Fruit fly (Drosophila melanogaster) whole organism, embryonic: ENCODE data around the gene CG6602.

Experiments
- Abd-B ChIP-seq: fragments of 200-800 bp; sonication (Bioruptor generic); optimal IDR thresholded peaks from 2 replicates; lab custom pipeline; 2018; ENCODE audit warnings: missing biosample characterization, mild to moderate bottlenecking, missing genetic modification characterization, moderate library complexity
- CG10267 ChIP-seq: fragments of 200-800 bp; sonication (Bioruptor generic); optimal IDR thresholded peaks from 2 replicates; lab custom pipeline; 2018; ENCODE audit warnings: missing biosample characterization, mild to moderate bottlenecking, missing genetic modification characterization, moderate library complexity
- CG10543 ChIP-seq: fragments of 200-800 bp; sonication (Bioruptor generic); optimal IDR thresholded peaks from 3 replicates; lab custom pipeline; 2017; ENCODE audit warnings: missing biosample characterization, mild to moderate bottlenecking, missing genetic modification characterization, moderate library complexity
- CG10565 ChIP-seq: fragments of 200-800 bp; sonication (Bioruptor generic); optimal IDR thresholded peaks from 3 replicates; lab custom pipeline; 2016; ENCODE audit warnings: missing biosample characterization, mild to moderate bottlenecking, missing genetic modification characterization
- CG12219 ChIP-seq: fragments of 200-800 bp; sonication (Bioruptor generic); optimal IDR thresholded peaks from 3 replicates; lab custom pipeline; 2018; ENCODE audit warnings: missing biosample characterization, mild to moderate bottlenecking, missing genetic modification characterization
- CG12236 ChIP-seq: fragments of 200-800 bp; sonication (Bioruptor generic); optimal IDR thresholded peaks from 2 replicates; lab custom pipeline; 2016; ENCODE audit warnings: missing biosample characterization, missing genetic modification characterization
- CG12769 ChIP-seq: fragments of 200-800 bp; sonication (Bioruptor generic); optimal IDR thresholded peaks from 2 replicates; lab custom pipeline; 2019; ENCODE audit warnings: missing biosample characterization, mild to moderate bottlenecking, missing genetic modification characterization, moderate library complexity
- CG13894 ChIP-seq: fragments of 200-800 bp; sonication (Bioruptor generic); optimal IDR thresholded peaks from 3 replicates; lab custom pipeline; 2018; ENCODE audit warnings: missing biosample characterization, mild to moderate bottlenecking, missing genetic modification characterization, moderate library complexity
- CG1647 ChIP-seq: fragments of 200-800 bp; sonication (Bioruptor generic); optimal IDR thresholded peaks from 3 replicates; lab custom pipeline; 2016; ENCODE audit warnings: missing biosample characterization, missing genetic modification characterization
- CG17829 ChIP-seq: fragments of 200-800 bp; optimal IDR thresholded peaks from 2 replicates; lab custom pipeline; 2019; ENCODE audit warnings: missing biosample characterization, mild to moderate bottlenecking, missing genetic modification characterization, moderate library complexity
- CG18262 ChIP-seq: fragments of 200-800 bp; optimal IDR thresholded peaks from 3 replicates; lab custom pipeline; 2019; ENCODE audit warnings: missing biosample characterization, mild to moderate bottlenecking, missing genetic modification characterization, moderate library complexity
- CG18599 ChIP-seq: fragments of 200-800 bp; sonication (Bioruptor generic); optimal IDR thresholded peaks from 3 replicates; lab custom pipeline; 2017; ENCODE audit warnings: missing biosample characterization, missing genetic modification characterization, mild to moderate bottlenecking, moderate library complexity, missing genetic modification reagents
- CG2875 ChIP-seq: fragments of 200-800 bp; sonication (Bioruptor generic); optimal IDR thresholded peaks from 2 replicates; lab custom pipeline; 2017; ENCODE audit warnings: missing biosample characterization, mild to moderate bottlenecking, missing genetic modification characterization, missing genetic modification reagents
- CG30020 ChIP-seq: fragments of 200-800 bp; optimal IDR thresholded peaks from 2 replicates; lab custom pipeline; 2019; ENCODE audit warnings: missing biosample characterization, mild to moderate bottlenecking, missing genetic modification characterization, moderate library complexity
- CG3065 ChIP-seq: fragments of 200-800 bp; sonication (Bioruptor generic); optimal IDR thresholded peaks from 2 replicates; lab custom pipeline; 2016; ENCODE audit warnings: missing biosample characterization, missing genetic modification characterization
- CG31365 ChIP-seq: fragments of 200-800 bp; sonication (Bioruptor generic); optimal IDR thresholded peaks from 2 replicates; lab custom pipeline; 2018; ENCODE audit warnings: missing biosample characterization, mild to moderate bottlenecking, missing genetic modification characterization
- CG4424 ChIP-seq: fragments of 200-800 bp; sonication (Bioruptor generic); optimal IDR thresholded peaks from 3 replicates; lab custom pipeline; 2016; ENCODE audit warnings: missing biosample characterization, missing genetic modification characterization
- CG4617 ChIP-seq: fragments of 200-800 bp; sonication (Bioruptor generic); optimal IDR thresholded peaks from 3 replicates; lab custom pipeline; 2016; ENCODE audit warnings: missing biosample characterization, missing genetic modification characterization, borderline replicate concordance
- CG6272 ChIP-seq: fragments of 200-800 bp; sonication (Bioruptor generic); IDR thresholded peaks from 2 replicates; pipeline ENCODE4 v1.3.6; 2022; ENCODE audit warnings: missing biosample characterization, missing genetic modification characterization
- CG6813 ChIP-seq: fragments of 200-800 bp; sonication (Bioruptor generic); optimal IDR thresholded peaks from 2 replicates; lab custom pipeline; 2017; ENCODE audit warnings: missing biosample characterization, missing genetic modification characterization, mild to moderate bottlenecking, moderate library complexity, missing genetic modification reagents
- CG7271 ChIP-seq: fragments of 200-800 bp; sonication (Bioruptor generic); optimal IDR thresholded peaks from 2 replicates; lab custom pipeline; 2018; ENCODE audit warnings: missing biosample characterization, mild to moderate bottlenecking, missing genetic modification characterization, moderate library complexity
- CG8281 ChIP-seq: fragments of 200-800 bp; sonication (Bioruptor generic); optimal IDR thresholded peaks from 2 replicates; lab custom pipeline; 2018; ENCODE audit warnings: missing biosample characterization, mild to moderate bottlenecking, missing genetic modification characterization, moderate library complexity
- Ets65A ChIP-seq: fragments of 200-800 bp; sonication (Bioruptor generic); peaks from one replicate; lab custom pipeline; 2016; ENCODE audit warnings: missing biosample characterization, missing genetic modification characterization
- H2.0 ChIP-seq: fragments of 200-800 bp; sonication (Bioruptor generic); IDR thresholded peaks from 2 replicates; pipeline ENCODE4 v1.3.6; 2022; ENCODE audit warnings: missing biosample characterization, missing genetic modification characterization
- HLH4C ChIP-seq: fragments of 200-800 bp; sonication (Bioruptor generic); IDR thresholded peaks from 3 replicates; pipeline ENCODE4 v1.3.6; 2022; ENCODE audit warnings: missing biosample characterization, missing genetic modification characterization; ENCODE audit not compliant: partially characterized antibody
- Hr3 ChIP-seq: fragments of 200-800 bp; sonication (Bioruptor generic); optimal IDR thresholded peaks from 3 replicates; lab custom pipeline; 2016; ENCODE audit warnings: missing biosample characterization, missing genetic modification characterization
- Max ChIP-seq: fragments of 200-800 bp; sonication (Bioruptor generic); optimal IDR thresholded peaks from 2 replicates; lab custom pipeline; 2016; ENCODE audit warnings: missing biosample characterization, mild to moderate bottlenecking, missing genetic modification characterization
- Oli ChIP-seq: fragments of 200-800 bp; sonication (Bioruptor generic); optimal IDR thresholded peaks from 2 replicates; lab custom pipeline; 2018; ENCODE audit warnings: missing biosample characterization, mild to moderate bottlenecking, missing genetic modification characterization, moderate library complexity
- Spps ChIP-seq: fragments of 200-800 bp; sonication (Bioruptor generic); optimal IDR thresholded peaks from 2 replicates; lab custom pipeline; 2018; ENCODE audit warnings: missing biosample characterization, mild to moderate bottlenecking, missing genetic modification characterization
- amos ChIP-seq: fragments of 200-800 bp; sonication (Bioruptor generic); IDR thresholded peaks from 2 replicates; pipeline ENCODE4 v1.3.6; 2022; ENCODE audit warnings: missing biosample characterization, missing genetic modification characterization; ENCODE audit not compliant: partially characterized antibody
- aop ChIP-seq: fragments of 200-800 bp; sonication (Bioruptor generic); IDR thresholded peaks from 2 replicates; pipeline ENCODE4 v1.3.6; 2022; ENCODE audit warnings: missing biosample characterization, missing genetic modification characterization
- chm ChIP-seq: fragments of 200-800 bp; sonication (Bioruptor generic); IDR thresholded peaks from 2 replicates; pipeline ENCODE4 v1.3.6; 2022; ENCODE audit warnings: missing biosample characterization, missing genetic modification characterization
- chn ChIP-seq: fragments of 200-800 bp; sonication (Bioruptor generic); optimal IDR thresholded peaks from 2 replicates; lab custom pipeline; 2016; ENCODE audit warnings: missing biosample characterization, missing genetic modification characterization
- cwo ChIP-seq: fragments of 200-800 bp; sonication (Bioruptor generic); optimal IDR thresholded peaks from 3 replicates; lab custom pipeline; 2017; ENCODE audit warnings: missing biosample characterization, missing genetic modification characterization, mild to moderate bottlenecking, moderate library complexity, missing genetic modification reagents
- esg ChIP-seq: fragments of 200-800 bp; sonication (Bioruptor generic); conservative IDR thresholded peaks from 2 replicates; pipeline ENCODE4 v1.3.6; 2022; ENCODE audit warnings: missing biosample characterization, missing genetic modification characterization
- ewg ChIP-seq: fragments of 200-800 bp; sonication (Bioruptor generic); optimal IDR thresholded peaks from 3 replicates; lab custom pipeline; 2017; ENCODE audit warnings: mild to moderate bottlenecking, missing biosample characterization, missing genetic modification reagents, missing genetic modification characterization
- fd96Cb ChIP-seq: fragments of 200-800 bp; sonication (Bioruptor generic); optimal IDR thresholded peaks from 2 replicates; lab custom pipeline; 2018; ENCODE audit warnings: missing biosample characterization, mild to moderate bottlenecking, missing genetic modification characterization, moderate library complexity
- gfzf ChIP-seq: fragments of 200-800 bp; sonication (Bioruptor generic); optimal IDR thresholded peaks from 2 replicates; lab custom pipeline; 2016; ENCODE audit warnings: missing biosample characterization, mild to moderate bottlenecking, missing genetic modification characterization, moderate library complexity
- gsb ChIP-seq: fragments of 200-800 bp; sonication (Bioruptor generic); IDR thresholded peaks from 2 replicates; pipeline ENCODE4 v1.3.6; 2022; ENCODE audit warnings: missing biosample characterization, missing genetic modification characterization
- ham ChIP-seq: fragments of 200-800 bp; sonication (Bioruptor generic); IDR thresholded peaks from 2 replicates; pipeline ENCODE4 v1.3.6; 2022; ENCODE audit warnings: missing biosample characterization, missing genetic modification characterization
- lola ChIP-seq, 3 experiments: fragments of >200 bp in 2 of 3; fragments of 200-800 bp in 1 of 3; sonication (Bioruptor generic) in 1 of 3; optimal IDR thresholded peaks; 2 replicates each; lab custom pipeline; 2017 to 2019; ENCODE audit warnings: missing biosample characterization in 3 of 3, missing genetic modification characterization in 3 of 3, mild to moderate bottlenecking in 1 of 3, moderate library complexity in 1 of 3
- nau ChIP-seq: fragments of 200-800 bp; sonication (Bioruptor generic); optimal IDR thresholded peaks from 3 replicates; lab custom pipeline; 2017; ENCODE audit warnings: missing biosample characterization, mild to moderate bottlenecking, missing genetic modification characterization, missing genetic modification reagents
- p53 ChIP-seq: fragments of 200-800 bp; sonication (Bioruptor generic); optimal IDR thresholded peaks from 2 replicates; lab custom pipeline; 2016; ENCODE audit warnings: missing biosample characterization, missing genetic modification characterization
- pan ChIP-seq, 4 experiments: fragments of >200 bp in 3 of 4; fragments of 200-800 bp in 1 of 4; sonication (Bioruptor generic) in 1 of 4; optimal IDR thresholded peaks in 3 of 4; IDR thresholded peaks in 1 of 4; 2 replicates each; pipeline versions ENCODE4 v1.3.6 to Lab custom; 2017 to 2022; ENCODE audit warnings: missing biosample characterization in 2 of 4, missing genetic modification characterization in 2 of 4, mixed read lengths in 1 of 4
- sens-2 ChIP-seq: fragments of 200-800 bp; sonication (Bioruptor generic); IDR thresholded peaks from 2 replicates; pipeline ENCODE4 v1.3.6; 2022; ENCODE audit warnings: missing biosample characterization, missing genetic modification characterization
- sima ChIP-seq: fragments of 200-800 bp; sonication (Bioruptor generic); optimal IDR thresholded peaks from 2 replicates; lab custom pipeline; 2016; ENCODE audit warnings: missing biosample characterization, missing genetic modification characterization
- zf30C ChIP-seq: fragments of 200-800 bp; sonication (Bioruptor generic); optimal IDR thresholded peaks from 3 replicates; lab custom pipeline; 2018; ENCODE audit warnings: missing biosample characterization, mild to moderate bottlenecking, missing genetic modification characterization

CG6602 gene

dm6 chr3L:6071454-6072189 lies at the start of gene CG6602 (continued):
- TF ChIP-seq CG12769 (tag; lab: Kevin White, UChicago) (no peak), CG10565 (GFP tag; lab: Kevin White, UChicago) (no peak), H2.0 (GFP tag; lab: Robert Waterston, UW) (peak; percentile 60), sens-2 (GFP tag; lab: Robert Waterston, UW) (peak; percentile 67; the same call in 1 of the 2 replicates), CG18599 (GFP tag; lab: Kevin White, UChicago) (peak; percentile 76), CG8281 (peak; percentile 23), aop (GFP tag; lab: Robert Waterston, UW) (no peak), CG2875 (peak; percentile 52), CG3065 (GFP tag; lab: Kevin White, UChicago) (peak; percentile 36), chn (peak; percentile 33), CG6813 (GFP tag; lab: Kevin White, UChicago) (peak; percentile 74), CG4424 (GFP tag; lab: Kevin White, UChicago) (peak; percentile 84), Ets65A (GFP tag; lab: Kevin White, UChicago) (peak; percentile 97), Spps (no peak), CG6272 (GFP tag; lab: Robert Waterston, UW) (peak; percentile 72), CG12236 (no peak), CG10543 (GFP tag; lab: Kevin White, UChicago) (peak; percentile 35), CG17829 (peak; percentile 39), CG18262 (tag; lab: Kevin White, UChicago) (peak; percentile 53), Hr3 (GFP tag; lab: Kevin White, UChicago) (peak; percentile 51), CG1647 (GFP tag; lab: Kevin White, UChicago) (peak; percentile 24), amos (GFP tag; lab: Robert Waterston, UW) (peak; percentile 30), p53 (GFP tag; lab: Kevin White, UChicago) (peak; percentile 34), Oli (peak; percentile 37), Abd-B (peak; percentile 18), HLH4C (GFP tag; lab: Robert Waterston, UW) (no peak), fd96Cb (tag; lab: Kevin White, UChicago) (peak; percentile 57), zf30C (GFP tag; lab: Kevin White, UChicago) (no peak), CG4617 (no peak), CG10267 (tag; lab: Kevin White, UChicago) (peak; percentile 55), CG7271 (tag; lab: Kevin White, UChicago) (peak; percentile 90), Max (GFP tag; lab: Kevin White, UChicago) (peak; percentile 50), sima (GFP tag; lab: Kevin White, UChicago) (no peak), esg (GFP tag; lab: Robert Waterston, UW) (peak; percentile 29; the same call in 1 of the 2 replicates), gsb (GFP tag; lab: Robert Waterston, UW) (no peak; the same call in 1 of the 2 replicates), chm (peak; percentile 76), gfzf (GFP tag; lab: Kevin White, UChicago) (no peak), CG30020 (tag; lab: Kevin White, UChicago) (no peak), ham (peak; percentile 5; the same call in 1 of the 2 replicates), CG13894 (peak; percentile 37), ewg (GFP tag; lab: Kevin White, UChicago) (peak; percentile 55), nau (no peak), cwo (GFP tag; lab: Kevin White, UChicago) (no peak), CG12219 (peak; percentile 25), lola (GFP tag; optimal IDR thresholded peaks at IDR 0.05; lab: Kevin White, UChicago) (no peak), CG31365 (tag; lab: Kevin White, UChicago) (peak; percentile 61), pan (optimal IDR thresholded peaks at IDR 0.05; lab: Kevin White, UChicago) (no peak), pan (GFP tag; optimal IDR thresholded peaks at IDR 0.05 in 1 of 2, IDR thresholded peaks at IDR 0.05 in 1 of 2) (peak in 1 of 2 experiments; percentile 88)
